Worm (Caenorhabditis elegans) whole organism, early embryonic: ENCODE data around the gene M01H9.10.

Experiments
- aly-1 ChIP-seq: sonication (generic microtip); optimal IDR thresholded peaks from 2 replicates; lab custom pipeline; 2016; ENCODE audit warnings: missing genetic modification characterization, missing compliant biosample characterization
- ama-1 ChIP-seq: fragments of 150-350 bp; optimal IDR thresholded peaks from 2 replicates; lab custom pipeline; 2014
- flt-1 ChIP-seq: fragments of 200-800 bp; sonication (Bioruptor generic); IDR thresholded peaks from 2 replicates; pipeline ENCODE4 v1.3.6; 2022; ENCODE audit warnings: missing genetic modification characterization, missing compliant biosample characterization
- tra-4 ChIP-seq: sonication (generic microtip); optimal IDR thresholded peaks from 2 replicates; lab custom pipeline; 2017; ENCODE audit warnings: missing genetic modification characterization, missing compliant biosample characterization

- TF ChIP-seq flt-1, result no peak
- no peak for TF ChIP-seq tra-4 (tag; lab: Kevin White, UChicago)
- TF ChIP-seq ama-1 (lab: Kevin White, UChicago), result no peak
- TF ChIP-seq aly-1, result no peak
Measured at ce11 chrIV:4523461-4523860, 43.5 kb upstream of the M01H9.10 start.
